Worm (Caenorhabditis elegans): ENCODE results near the gene sea-2.

ce11 chrII:3906615-3907190 lies 43.5 kb upstream of the sea-2 start, which contains the start of the genes F53C3.11 and fbxb-103:
- TF ChIP-seq pha-4 (tag; optimal IDR thresholded peaks at IDR 0.05) (no peak), fkh-10 (GFP tag; optimal IDR thresholded peaks at IDR 0.05) (no peak), ztf-4 (tag; optimal IDR thresholded peaks at IDR 0.05) (no peak), skn-1 (tag; optimal IDR thresholded peaks at IDR 0.05) (no peak), elt-1 (tag; optimal IDR thresholded peaks at IDR 0.05) (no peak), ama-1 (optimal IDR thresholded peaks at IDR 0.05) (no peak), ztf-11 (tag; optimal IDR thresholded peaks at IDR 0.05) (no peak), ceh-16 (tag; optimal IDR thresholded peaks at IDR 0.05) (no peak), egl-27 (tag; optimal IDR thresholded peaks at IDR 0.05) (no peak), nhr-28 (tag; optimal IDR thresholded peaks at IDR 0.05) (no peak), nhr-237 (tag; optimal IDR thresholded peaks at IDR 0.05) (no peak), elt-3 (tag; optimal IDR thresholded peaks at IDR 0.05) (no peak), nhr-77 (tag; optimal IDR thresholded peaks at IDR 0.05) (no peak)
